Worm (Caenorhabditis elegans) whole organism, late embryonic: ENCODE results near the gene F13A2.5.

Experiments
- C08G9.2 ChIP-seq: sonication (generic microtip); optimal IDR thresholded peaks from 2 replicates; lab custom pipeline; 2016; ENCODE audit warnings: mild to moderate bottlenecking, missing genetic modification characterization, moderate library complexity, missing compliant biosample characterization
- F13H6.1 ChIP-seq: sonication (generic microtip); optimal IDR thresholded peaks from 2 replicates; lab custom pipeline; 2016; ENCODE audit warnings: missing genetic modification characterization, missing compliant biosample characterization
- K02D7.2 ChIP-seq: sonication (generic microtip); optimal IDR thresholded peaks from 2 replicates; lab custom pipeline; 2017; ENCODE audit warnings: mild to moderate bottlenecking, missing genetic modification characterization, missing compliant biosample characterization
- K09A11.1 ChIP-seq: sonication (generic microtip); optimal IDR thresholded peaks from 2 replicates; lab custom pipeline; 2017; ENCODE audit warnings: antibody characterized with exemption, mild to moderate bottlenecking, missing genetic modification characterization, missing compliant biosample characterization; ENCODE audit not compliant: insufficient read depth
- ama-1 ChIP-seq: fragments of 150-350 bp; optimal IDR thresholded peaks from 2 replicates; lab custom pipeline; 2014
- ceh-19 ChIP-seq: fragments of 200-800 bp; sonication (Bioruptor generic); optimal IDR thresholded peaks from 2 replicates; lab custom pipeline; 2018; ENCODE audit warnings: mild to moderate bottlenecking, missing genetic modification characterization, missing compliant biosample characterization
- ceh-2 ChIP-seq: sonication (generic microtip); optimal IDR thresholded peaks from 2 replicates; lab custom pipeline; 2016; ENCODE audit warnings: missing genotype, missing genetic modification characterization, missing compliant biosample characterization
- ceh-30 ChIP-seq: fragments of 150-350 bp; optimal IDR thresholded peaks from 2 replicates; lab custom pipeline; 2014; ENCODE audit warnings: missing biosample characterization, missing genetic modification characterization
- ceh-34 ChIP-seq: sonication (generic microtip); optimal IDR thresholded peaks from 2 replicates; lab custom pipeline; 2016; ENCODE audit warnings: mild to moderate bottlenecking, missing genetic modification characterization, missing compliant biosample characterization
- ceh-45 ChIP-seq: fragments of 200-800 bp; sonication (Bioruptor generic); IDR thresholded peaks from 2 replicates; pipeline ENCODE4 v1.3.6; 2022; ENCODE audit warnings: missing genetic modification reagents, missing genetic modification characterization, missing compliant biosample characterization
- ceh-6 ChIP-seq: fragments of 200-800 bp; sonication (Bioruptor generic); optimal IDR thresholded peaks from 2 replicates; lab custom pipeline; 2018; ENCODE audit warnings: mild to moderate bottlenecking, missing genetic modification characterization, missing compliant biosample characterization
- che-1 ChIP-seq: sonication (generic microtip); optimal IDR thresholded peaks from 2 replicates; lab custom pipeline; 2016; ENCODE audit warnings: mild to moderate bottlenecking, missing genetic modification characterization, missing compliant biosample characterization
- elt-4 ChIP-seq: sonication (generic microtip); optimal IDR thresholded peaks from 2 replicates; lab custom pipeline; 2016; ENCODE audit warnings: missing genetic modification characterization, missing compliant biosample characterization
- fax-1 ChIP-seq: sonication (generic microtip); optimal IDR thresholded peaks from 2 replicates; lab custom pipeline; 2016; ENCODE audit warnings: missing genotype, missing genetic modification characterization, missing compliant biosample characterization
- fkh-10 ChIP-seq: fragments of 150-350 bp; optimal IDR thresholded peaks from 2 replicates; lab custom pipeline; 2014; ENCODE audit warnings: missing biosample characterization, missing genetic modification reagents, missing genetic modification characterization
- fkh-6 ChIP-seq: sonication (generic microtip); optimal IDR thresholded peaks from 2 replicates; lab custom pipeline; 2016; ENCODE audit warnings: missing genetic modification characterization, missing compliant biosample characterization
- gmeb-2 ChIP-seq: sonication (generic microtip); optimal IDR thresholded peaks from 2 replicates; lab custom pipeline; 2016; ENCODE audit warnings: missing genetic modification characterization, inconsistent platforms, missing compliant biosample characterization
- hlh-15 ChIP-seq: sonication (generic microtip); optimal IDR thresholded peaks from 2 replicates; lab custom pipeline; 2016; ENCODE audit warnings: missing genetic modification characterization, missing compliant biosample characterization
- hlh-30 ChIP-seq: sonication (generic microtip); optimal IDR thresholded peaks from 2 replicates; lab custom pipeline; 2017; ENCODE audit warnings: antibody characterized with exemption, missing genetic modification characterization, missing compliant biosample characterization; ENCODE audit not compliant: insufficient read depth
- hlh-8 ChIP-seq: sonication (generic microtip); optimal IDR thresholded peaks from 2 replicates; lab custom pipeline; 2016; ENCODE audit warnings: missing genotype, missing genetic modification characterization, missing compliant biosample characterization
- lim-6 ChIP-seq: sonication (generic microtip); optimal IDR thresholded peaks from 2 replicates; lab custom pipeline; 2016; ENCODE audit warnings: missing genetic modification characterization, missing compliant biosample characterization
- madf-2 ChIP-seq: sonication (generic microtip); optimal IDR thresholded peaks from 2 replicates; lab custom pipeline; 2017; ENCODE audit warnings: missing genetic modification characterization, missing compliant biosample characterization
- nfya-1 ChIP-seq: sonication (generic microtip); optimal IDR thresholded peaks from 2 replicates; lab custom pipeline; 2017; ENCODE audit warnings: missing genetic modification characterization, mild to moderate bottlenecking, missing compliant biosample characterization, antibody characterized with exemption, moderate library complexity
- npax-4 ChIP-seq: sonication (generic microtip); optimal IDR thresholded peaks from 2 replicates; lab custom pipeline; 2016; ENCODE audit warnings: missing genetic modification characterization, missing compliant biosample characterization
- odd-2 ChIP-seq: sonication (generic microtip); optimal IDR thresholded peaks from 2 replicates; lab custom pipeline; 2017; ENCODE audit warnings: antibody characterized with exemption, mild to moderate bottlenecking, missing genetic modification characterization, missing compliant biosample characterization
- pag-3 ChIP-seq: sonication (generic microtip); optimal IDR thresholded peaks from 2 replicates; lab custom pipeline; 2016; ENCODE audit warnings: missing compliant biosample characterization, missing genetic modification characterization, borderline replicate concordance
- pat-9 ChIP-seq: fragments of 200-800 bp; sonication (Bioruptor generic); optimal IDR thresholded peaks from 2 replicates; lab custom pipeline; 2018; ENCODE audit warnings: mild to moderate bottlenecking, missing genetic modification characterization, moderate library complexity, missing compliant biosample characterization
- pax-1 ChIP-seq: fragments of 150-350 bp; optimal IDR thresholded peaks from 2 replicates; lab custom pipeline; 2014; ENCODE audit warnings: missing biosample characterization, missing genetic modification characterization
- pha-2 ChIP-seq: sonication (generic microtip); optimal IDR thresholded peaks from 2 replicates; lab custom pipeline; 2017; ENCODE audit warnings: mild to moderate bottlenecking, missing genetic modification characterization, missing compliant biosample characterization
- sdc-2 ChIP-seq: sonication (generic microtip); optimal IDR thresholded peaks from 2 replicates; lab custom pipeline; 2016; ENCODE audit warnings: missing genotype, missing genetic modification characterization, missing compliant biosample characterization
- syd-9 ChIP-seq: sonication (generic microtip); optimal IDR thresholded peaks from 2 replicates; lab custom pipeline; 2016; ENCODE audit warnings: mild to moderate bottlenecking, missing genetic modification characterization, moderate library complexity, missing compliant biosample characterization
- tbx-2 ChIP-seq: sonication (generic microtip); optimal IDR thresholded peaks from 2 replicates; lab custom pipeline; 2016; ENCODE audit warnings: missing genetic modification characterization, missing compliant biosample characterization
- tbx-7 ChIP-seq: sonication (generic microtip); optimal IDR thresholded peaks from 2 replicates; lab custom pipeline; 2016; ENCODE audit warnings: missing genotype, missing genetic modification characterization, missing compliant biosample characterization
- ttx-3 ChIP-seq: sonication (generic microtip); optimal IDR thresholded peaks from 2 replicates; lab custom pipeline; 2016; ENCODE audit warnings: missing genetic modification reagents, missing genetic modification characterization, missing compliant biosample characterization
- unc-86 ChIP-seq: sonication (generic microtip); optimal IDR thresholded peaks from 2 replicates; lab custom pipeline; 2016; ENCODE audit warnings: missing genetic modification characterization, missing compliant biosample characterization
- zip-5 ChIP-seq: sonication (generic microtip); optimal IDR thresholded peaks from 2 replicates; lab custom pipeline; 2016; ENCODE audit warnings: missing genetic modification characterization, missing compliant biosample characterization
- ztf-16 ChIP-seq: sonication (generic microtip); optimal IDR thresholded peaks from 2 replicates; lab custom pipeline; 2017; ENCODE audit warnings: missing genetic modification characterization, missing compliant biosample characterization

Gene F13A2.5

ce11 chrV:4428202-4428601 is 26.4 kb upstream of the F13A2.5 start, which contains the start of gene Y47D7A.11:
Gene Y47D7A.11 (minus strand): TSS chrV:4428302.
- TF ChIP-seq zip-5 (no peak), lim-6 (tag; lab: Kevin White, UChicago) (no peak), elt-4 (no peak), ztf-16 (tag; lab: Kevin White, UChicago) (no peak), che-1 (tag; lab: Kevin White, UChicago) (no peak), madf-2 (tag; lab: Kevin White, UChicago) (no peak), hlh-30 (tag; lab: Kevin White, UChicago) (no peak), sdc-2 (tag; lab: Kevin White, UChicago) (no peak), K02D7.2 (no peak), nfya-1 (tag; lab: Kevin White, UChicago) (no peak), ceh-30 (tag; lab: Kevin White, UChicago) (no peak), ceh-34 (no peak), ceh-2 (tag; lab: Kevin White, UChicago) (no peak), npax-4 (tag; lab: Kevin White, UChicago) (no peak), K09A11.1 (tag; lab: Kevin White, UChicago) (no peak), fkh-10 (GFP tag; lab: Kevin White, UChicago) (no peak)

DNA sequence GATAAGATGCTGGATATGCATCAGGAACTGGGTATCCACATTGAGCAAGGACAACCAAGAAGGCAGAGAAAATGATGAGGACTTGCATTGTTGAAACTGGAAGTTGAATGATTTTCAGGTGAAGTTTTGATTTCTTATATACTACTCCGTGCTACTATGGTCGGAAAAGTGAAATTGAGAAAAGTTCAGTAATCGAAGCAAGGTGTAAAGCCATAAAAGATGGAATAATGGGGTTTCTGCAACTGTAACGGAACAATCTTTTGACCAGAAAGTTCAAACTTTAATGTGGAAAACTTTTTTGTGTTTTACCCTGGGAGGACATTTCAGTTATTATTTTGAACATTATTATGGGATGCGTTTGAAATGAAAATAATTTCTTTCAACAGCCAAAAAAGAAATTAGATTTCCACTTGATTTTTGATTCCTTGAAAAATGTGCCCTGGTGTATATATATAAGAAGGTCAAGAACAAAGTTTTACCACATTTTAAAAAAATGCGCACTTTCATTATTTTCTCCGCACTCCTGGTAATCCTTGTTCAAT is 22.2 kb upstream of the F13A2.5 start, which contains the start of the genes Y47D7A.9 and Y47D7A.19:
Y47D7A.9 (minus strand) TSS at position 101 of the 542 bp plus-strand sequence.
Y47D7A.19 (plus strand) TSS at position 492 of the 542 bp plus-strand sequence.
- no peak for TF ChIP-seq fkh-6
- no peak for TF ChIP-seq ceh-2 (tag; lab: Kevin White, UChicago)
- TF ChIP-seq pha-2 (tag; lab: Kevin White, UChicago) = no peak

DNA sequence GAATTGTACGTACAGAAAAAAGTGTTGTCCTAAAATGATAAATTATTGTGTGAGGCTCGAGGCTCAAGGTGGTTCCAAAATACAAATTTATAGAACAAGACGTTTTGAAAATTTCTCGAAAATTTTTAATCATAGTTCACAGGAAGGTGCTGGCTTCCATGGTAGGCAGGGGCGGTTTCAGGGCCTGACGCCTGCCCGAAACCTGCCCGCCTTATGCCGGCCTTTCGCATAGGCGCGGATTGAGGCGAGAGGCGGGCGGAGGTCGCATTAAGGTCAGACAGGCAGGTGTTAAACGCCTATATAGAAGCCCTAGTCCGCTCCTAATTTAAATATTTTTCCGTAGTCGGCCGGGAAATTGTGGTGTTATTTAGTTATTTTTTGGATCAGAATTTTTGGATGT is 21.3 kb upstream of the F13A2.5 start:
- TF ChIP-seq ttx-3 (tag; lab: Kevin White, UChicago) (no peak), che-1 (tag; lab: Kevin White, UChicago) (no peak), ceh-45 (no peak), ztf-16 (tag; lab: Kevin White, UChicago) (no peak), unc-86 (tag; lab: Kevin White, UChicago) (no peak), F13H6.1 (tag; lab: Kevin White, UChicago) (no peak), hlh-15 (tag; lab: Kevin White, UChicago) (no peak), madf-2 (tag; lab: Kevin White, UChicago) (no peak), ama-1 (lab: Kevin White, UChicago) (no peak), pat-9 (tag; lab: Kevin White, UChicago) (no peak), syd-9 (tag; lab: Kevin White, UChicago) (no peak), ceh-30 (tag; lab: Kevin White, UChicago) (no peak), C08G9.2 (no peak), fkh-10 (GFP tag; lab: Kevin White, UChicago) (no peak), tbx-2 (tag; lab: Kevin White, UChicago) (no peak), fax-1 (no peak), ceh-19 (GFP tag; lab: Kevin White, UChicago) (no peak), ceh-34 (no peak), gmeb-2 (tag; lab: Kevin White, UChicago) (no peak), pax-1 (no peak)

- TF ChIP-seq elt-4 (no peak), F13H6.1 (tag; lab: Kevin White, UChicago) (no peak), ceh-30 (tag; lab: Kevin White, UChicago) (no peak), hlh-8 (tag; lab: Kevin White, UChicago) (no peak), odd-2 (tag; lab: Kevin White, UChicago) (no peak), pag-3 (tag; lab: Kevin White, UChicago) (no peak), tbx-7 (tag; lab: Kevin White, UChicago) (no peak), hlh-15 (tag; lab: Kevin White, UChicago) (no peak), ceh-6 (GFP tag; lab: Kevin White, UChicago) (no peak)
Observed at ce11 chrV:4422127-4422526, 20.4 kb upstream of the F13A2.5 start, which contains the start of gene skr-7. Gene skr-7 (plus strand): TSS chrV:4422427.
